Worm (Caenorhabditis elegans) whole organism, early embryonic: Measurements from ENCODE around the gene ZK666.4.

Experiments
- B0310.2 ChIP-seq: sonication (generic microtip); optimal IDR thresholded peaks from 2 replicates; lab custom pipeline; 2016; ENCODE audit warnings: mild to moderate bottlenecking, missing genetic modification characterization, missing compliant biosample characterization
- ets-7 ChIP-seq: sonication (generic microtip); optimal IDR thresholded peaks from 2 replicates; lab custom pipeline; 2016; ENCODE audit warnings: missing genotype, missing genetic modification characterization, missing compliant biosample characterization
- hnd-1 ChIP-seq: sonication (generic microtip); optimal IDR thresholded peaks from 2 replicates; lab custom pipeline; 2016; ENCODE audit warnings: missing genetic modification characterization, missing compliant biosample characterization
- tbx-37 ChIP-seq: fragments of 200-800 bp; sonication (Bioruptor generic); conservative IDR thresholded peaks from 2 replicates; pipeline ENCODE4 v1.3.6; 2022; ENCODE audit warnings: missing genetic modification reagents, missing genetic modification characterization, missing compliant biosample characterization

DNA sequence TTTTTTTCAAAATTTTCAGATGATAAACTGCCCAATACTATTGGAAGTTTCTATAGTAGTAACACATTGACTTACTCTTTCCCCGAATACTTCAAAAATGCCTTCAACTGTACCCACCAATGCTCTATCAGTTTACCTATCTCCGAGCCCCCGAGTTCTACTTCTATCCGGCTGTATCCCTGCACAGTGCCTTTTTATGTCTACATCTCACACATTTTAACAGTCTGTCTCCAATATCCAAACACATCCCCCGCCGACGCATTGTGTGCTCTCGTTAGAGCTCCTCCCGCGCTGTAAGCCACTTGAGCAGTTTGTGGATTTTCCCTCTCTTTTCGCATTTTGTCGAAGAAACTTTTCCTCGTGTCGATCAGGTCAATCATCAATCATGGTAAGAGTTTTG, 10.5 kb upstream of the ZK666.4 start, which contains the start of gene tnc-2:
- TF ChIP-seq hnd-1 (tag; lab: Kevin White, UChicago) (no peak), B0310.2 (tag; lab: Kevin White, UChicago) (no peak), tbx-37 (no peak), ets-7 (no peak)
